Worm (Caenorhabditis elegans) whole organism, mixed stage, embryonic: ENCODE data around the gene srbc-68.
"Not testable (repeated sequence)": the region's sequence is repeated elsewhere in the genome, so short reads cannot be mapped to it uniquely, and the experiment has no call there.

Source experiments
- M03D4.4 ChIP-seq: sonication (generic microtip); optimal IDR thresholded peaks from 2 replicates; lab custom pipeline; 2017; ENCODE audit warnings: mild to moderate bottlenecking, missing genetic modification characterization, missing compliant biosample characterization
- bed-3 ChIP-seq: fragments of 200-800 bp; sonication (Bioruptor generic); optimal IDR thresholded peaks from 3 replicates; lab custom pipeline; 2018; ENCODE audit warnings: mild to moderate bottlenecking, missing genetic modification characterization, moderate library complexity, missing compliant biosample characterization
- blmp-1 ChIP-seq: fragments of 150-350 bp; optimal IDR thresholded peaks from 2 replicates; lab custom pipeline; 2014; ENCODE audit warnings: missing biosample characterization, missing genetic modification characterization
- ceh-39 ChIP-seq: fragments of 150-350 bp; optimal IDR thresholded peaks from 2 replicates; lab custom pipeline; 2014; ENCODE audit warnings: missing biosample characterization, missing genetic modification characterization
- ceh-43 ChIP-seq: fragments of 200-800 bp; sonication (Bioruptor generic); optimal IDR thresholded peaks from 2 replicates; lab custom pipeline; 2018; ENCODE audit warnings: mild to moderate bottlenecking, missing genetic modification characterization, moderate library complexity, missing compliant biosample characterization
- ceh-83 ChIP-seq: fragments of 200-800 bp; sonication (Bioruptor generic); optimal IDR thresholded peaks from 2 replicates; lab custom pipeline; 2018; ENCODE audit warnings: mild to moderate bottlenecking, missing genetic modification characterization, missing compliant biosample characterization
- ces-1 ChIP-seq: fragments of 150-350 bp; optimal IDR thresholded peaks from 2 replicates; lab custom pipeline; 2014; ENCODE audit warnings: missing biosample characterization, missing genetic modification reagents, missing genetic modification characterization
- cnd-1 ChIP-seq: fragments of 200-800 bp; sonication (Bioruptor generic); optimal IDR thresholded peaks from 2 replicates; lab custom pipeline; 2018; ENCODE audit warnings: mild to moderate bottlenecking, missing genetic modification characterization, missing compliant biosample characterization
- drap-1 ChIP-seq: fragments of 200-800 bp; sonication (Bioruptor generic); optimal IDR thresholded peaks from 3 replicates; lab custom pipeline; 2018; ENCODE audit warnings: mild to moderate bottlenecking, missing genetic modification characterization, missing compliant biosample characterization
- elt-1 ChIP-seq: sonication (generic microtip); optimal IDR thresholded peaks from 2 replicates; lab custom pipeline; 2017; ENCODE audit warnings: missing genetic modification characterization, mild to moderate bottlenecking, missing compliant biosample characterization, antibody characterized with exemption, moderate library complexity, borderline replicate concordance; ENCODE audit not compliant: insufficient read depth
- elt-3 ChIP-seq: fragments of 150-350 bp; optimal IDR thresholded peaks from 2 replicates; lab custom pipeline; 2014; ENCODE audit warnings: missing biosample characterization, missing genetic modification characterization
- flh-1 ChIP-seq: fragments of 200-800 bp; sonication (Bioruptor generic); optimal IDR thresholded peaks from 2 replicates; lab custom pipeline; 2018; ENCODE audit warnings: mild to moderate bottlenecking, missing genetic modification characterization, moderate library complexity, missing compliant biosample characterization
- ham-2 ChIP-seq: fragments of 200-800 bp; sonication (Bioruptor generic); optimal IDR thresholded peaks from 2 replicates; lab custom pipeline; 2018; ENCODE audit warnings: mild to moderate bottlenecking, missing genetic modification characterization, missing compliant biosample characterization
- hlh-1 ChIP-seq: fragments of 150-350 bp; optimal IDR thresholded peaks from 2 replicates; lab custom pipeline; 2014; ENCODE audit warnings: missing biosample characterization, missing genetic modification reagents, missing genetic modification characterization
- lin-13 ChIP-seq: fragments of 150-350 bp; optimal IDR thresholded peaks from 2 replicates; lab custom pipeline; 2014; ENCODE audit warnings: missing biosample characterization, missing genetic modification characterization
- lin-32 ChIP-seq: fragments of 200-800 bp; sonication (Bioruptor generic); optimal IDR thresholded peaks from 2 replicates; lab custom pipeline; 2018; ENCODE audit warnings: mild to moderate bottlenecking, missing genetic modification characterization, missing compliant biosample characterization
- lsy-2 ChIP-seq: fragments of 150-350 bp; optimal IDR thresholded peaks from 2 replicates; lab custom pipeline; 2014; ENCODE audit warnings: missing biosample characterization, missing genetic modification characterization
- mab-5 ChIP-seq: fragments of 150-350 bp; optimal IDR thresholded peaks from 2 replicates; lab custom pipeline; 2014; ENCODE audit warnings: missing biosample characterization, missing genetic modification characterization
- mep-1 ChIP-seq: fragments of 150-350 bp; optimal IDR thresholded peaks from 2 replicates; lab custom pipeline; 2017; ENCODE audit warnings: missing biosample characterization, missing genetic modification reagents, missing genetic modification characterization, inconsistent platforms
- mls-2 ChIP-seq: sonication (generic microtip); optimal IDR thresholded peaks from 2 replicates; lab custom pipeline; 2016; ENCODE audit warnings: mild to moderate bottlenecking, missing genetic modification characterization, moderate library complexity, missing compliant biosample characterization
- nhr-2 ChIP-seq: fragments of 150-350 bp; optimal IDR thresholded peaks from 2 replicates; lab custom pipeline; 2014; ENCODE audit warnings: missing biosample characterization, missing genetic modification characterization
- nhr-237 ChIP-seq: fragments of 150-350 bp; optimal IDR thresholded peaks from 2 replicates; lab custom pipeline; 2014; ENCODE audit warnings: missing biosample characterization, missing genetic modification characterization
- nhr-28 ChIP-seq: fragments of 150-350 bp; optimal IDR thresholded peaks from 2 replicates; lab custom pipeline; 2014; ENCODE audit warnings: missing biosample characterization, missing genetic modification characterization
- nhr-76 ChIP-seq: sonication (generic microtip); optimal IDR thresholded peaks from 2 replicates; lab custom pipeline; 2017; ENCODE audit warnings: missing biosample characterization, missing genetic modification characterization
- pha-4 ChIP-seq: fragments of 150-350 bp; optimal IDR thresholded peaks from 2 replicates; lab custom pipeline; 2018; ENCODE audit warnings: missing biosample characterization, missing genetic modification reagents, missing genetic modification characterization
- sem-2 ChIP-seq: fragments of 200-800 bp; sonication (Bioruptor generic); optimal IDR thresholded peaks from 2 replicates; lab custom pipeline; 2018; ENCODE audit warnings: mild to moderate bottlenecking, missing genetic modification characterization, missing compliant biosample characterization
- snpc-4 ChIP-seq: fragments of 150-350 bp; optimal IDR thresholded peaks from 2 replicates; lab custom pipeline; 2014; ENCODE audit warnings: missing biosample characterization, missing genetic modification characterization
- sptf-1 ChIP-seq: sonication (generic microtip); optimal IDR thresholded peaks from 2 replicates; lab custom pipeline; 2017; ENCODE audit warnings: mild to moderate bottlenecking, missing genetic modification characterization, moderate library complexity, missing compliant biosample characterization
- tbx-8 ChIP-seq: fragments of 200-800 bp; sonication (Bioruptor generic); optimal IDR thresholded peaks from 2 replicates; lab custom pipeline; 2018; ENCODE audit warnings: mild to moderate bottlenecking, missing genetic modification characterization, moderate library complexity, missing compliant biosample characterization
- unc-120 ChIP-seq: sonication (generic microtip); optimal IDR thresholded peaks from 2 replicates; lab custom pipeline; 2017; ENCODE audit warnings: missing genetic modification characterization, missing compliant biosample characterization; ENCODE audit not compliant: poor library complexity, severe bottlenecking
- unc-39 ChIP-seq: fragments of 150-350 bp; optimal IDR thresholded peaks from 2 replicates; lab custom pipeline; 2014; ENCODE audit warnings: missing biosample characterization, missing genetic modification characterization
- unc-62 ChIP-seq: fragments of 150-350 bp; optimal IDR thresholded peaks from 2 replicates; lab custom pipeline; 2014; ENCODE audit warnings: missing biosample characterization, missing genetic modification reagents, missing genetic modification characterization
- zip-8 ChIP-seq: fragments of 150-350 bp; optimal IDR thresholded peaks from 2 replicates; lab custom pipeline; 2014; ENCODE audit warnings: missing biosample characterization, missing genetic modification characterization
- ztf-11 ChIP-seq: fragments of 150-350 bp; optimal IDR thresholded peaks from 2 replicates; lab custom pipeline; 2014; ENCODE audit warnings: missing biosample characterization, missing genetic modification characterization

srbc-68 gene

ce11 chrV:3509878-3510277, 36.5 kb downstream of the srbc-68 start, which contains the start of gene str-228:
Gene str-228 (plus strand): TSS chrV:3510178.
- TF ChIP-seq pha-4 (tag; lab: Kevin White, UChicago) (no peak), M03D4.4 (tag; lab: Kevin White, UChicago) (no peak), unc-62 (GFP tag; lab: Kevin White, UChicago) (no peak), mls-2 (tag; lab: Kevin White, UChicago) (no peak), flh-1 (GFP tag; lab: Kevin White, UChicago) (no peak), tbx-8 (GFP tag; lab: Kevin White, UChicago) (no peak), mab-5 (tag; lab: Kevin White, UChicago) (no peak), mep-1 (tag; lab: Kevin White, UChicago) (no peak), cnd-1 (tag; lab: Kevin White, UChicago) (no peak)

ce11 chrV:3507691-3508090, 38.7 kb downstream of the srbc-68 start, which contains the start of gene str-225:
Gene str-225 (plus strand): TSS chrV:3507822.
- TF ChIP-seq cnd-1 (tag; lab: Kevin White, UChicago) (no peak), nhr-76 (tag; lab: Kevin White, UChicago) (no peak), sem-2 (GFP tag; lab: Kevin White, UChicago) (no peak), blmp-1 (tag; lab: Kevin White, UChicago) (no peak), flh-1 (GFP tag; lab: Kevin White, UChicago) (no peak), sptf-1 (tag; lab: Kevin White, UChicago) (no peak), lin-13 (tag; lab: Kevin White, UChicago) (no peak), ztf-11 (no peak), unc-62 (GFP tag; lab: Kevin White, UChicago) (no peak), bed-3 (GFP tag; lab: Kevin White, UChicago) (no peak), drap-1 (GFP tag; lab: Kevin White, UChicago) (no peak), ham-2 (no peak), ceh-83 (no peak), pha-4 (tag; lab: Kevin White, UChicago) (no peak), ceh-39 (tag; lab: Kevin White, UChicago) (no peak)

ce11 chrV:3506252-3506651, 40.2 kb downstream of the srbc-68 start, which contains the start of gene ugt-64:
Gene ugt-64 (minus strand): TSS chrV:3506352.
- not testable (repeated sequence) for TF ChIP-seq ces-1 (GFP tag; lab: Kevin White, UChicago); ham-2; pha-4 (tag; lab: Kevin White, UChicago)

- TF ChIP-seq ces-1 (GFP tag; lab: Kevin White, UChicago) (no peak), zip-8 (no peak), nhr-76 (tag; lab: Kevin White, UChicago) (no peak), nhr-237 (tag; lab: Kevin White, UChicago) (no peak), mls-2 (tag; lab: Kevin White, UChicago) (no peak), mep-1 (tag; lab: Kevin White, UChicago) (no peak), tbx-8 (GFP tag; lab: Kevin White, UChicago) (no peak), lin-32 (GFP tag; lab: Kevin White, UChicago) (no peak), ham-2 (no peak), unc-62 (GFP tag; lab: Kevin White, UChicago) (no peak), lin-13 (tag; lab: Kevin White, UChicago) (no peak), lsy-2 (tag; lab: Kevin White, UChicago) (no peak), mab-5 (tag; lab: Kevin White, UChicago) (no peak), ztf-11 (no peak)
These were observed 40.7 kb downstream of the srbc-68 start for ce11 chrV:3505745-3506144.

ce11 chrV:3502038-3502437, 44.4 kb downstream of the srbc-68 start, which contains the start of the genes C07G3.8 and C07G3.10:
Gene C07G3.8 (minus strand): TSS chrV:3502138.
Gene C07G3.10 (plus strand): TSS chrV:3502307.
- TF ChIP-seq ztf-11, result no peak
- no peak for TF ChIP-seq ceh-83
- TF ChIP-seq unc-62 (GFP tag; lab: Kevin White, UChicago), result no peak
- no peak for TF ChIP-seq elt-3
- no peak for TF ChIP-seq nhr-2 (tag; lab: Kevin White, UChicago)
- TF ChIP-seq mab-5 (tag; lab: Kevin White, UChicago), result no peak

- TF ChIP-seq mep-1 (tag; lab: Kevin White, UChicago) (no peak), snpc-4 (tag; lab: Kevin White, UChicago) (no peak), nhr-2 (tag; lab: Kevin White, UChicago) (no peak), blmp-1 (tag; lab: Kevin White, UChicago) (no peak), hlh-1 (tag; lab: Kevin White, UChicago) (no peak), unc-120 (tag; lab: Kevin White, UChicago) (no peak), unc-39 (tag; lab: Kevin White, UChicago) (no peak), lsy-2 (tag; lab: Kevin White, UChicago) (no peak), pha-4 (tag; lab: Kevin White, UChicago) (no peak), unc-62 (GFP tag; lab: Kevin White, UChicago) (no peak), ceh-43 (GFP tag; lab: Kevin White, UChicago) (no peak), ceh-83 (no peak), nhr-237 (tag; lab: Kevin White, UChicago) (no peak), nhr-28 (tag; lab: Kevin White, UChicago) (no peak), elt-1 (tag; lab: Kevin White, UChicago) (no peak), zip-8 (no peak)
These were observed 49.5 kb downstream of the srbc-68 start, which contains the start of gene C07G3.15 for ce11 chrV:3496880-3497279. Gene C07G3.15 (minus strand): TSS chrV:3496980.
